Fruit fly (Drosophila melanogaster): Measurements from ENCODE around the gene CG2150.
A peak's percentile ranks its signal among the peaks of the same experiment; 100 is the strongest.

DNA sequence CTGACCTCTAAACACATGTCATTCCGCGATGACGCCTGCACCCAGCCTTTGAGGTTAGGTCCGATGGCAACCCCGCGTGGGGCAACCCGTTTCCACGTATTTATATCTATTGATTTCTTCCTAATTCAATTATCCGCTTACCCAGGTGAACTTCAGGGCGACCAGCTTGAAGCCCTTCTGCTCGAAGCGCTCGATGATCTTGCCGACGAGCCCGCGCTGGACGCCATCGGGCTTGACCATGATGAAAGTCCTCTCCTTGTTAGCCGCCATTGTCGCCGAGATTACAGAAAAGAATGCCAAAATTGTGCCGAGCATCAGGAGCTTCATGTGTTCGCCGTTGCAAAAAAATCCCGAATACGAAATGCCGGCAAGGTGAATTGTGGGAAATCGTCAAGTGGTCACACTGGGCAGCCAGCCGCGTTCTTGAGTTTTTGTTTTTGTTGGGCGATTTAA, 18.9 kb downstream of the CG2150 start, which contains the start of gene awd:
- TF ChIP-seq CG3032 (tag; optimal IDR thresholded peaks at IDR 0.05) = peak; percentile 9
- no peak for TF ChIP-seq Gug (GFP tag; IDR thresholded peaks at IDR 0.05)
- TF ChIP-seq ss (GFP tag; optimal IDR thresholded peaks at IDR 0.05) = peak; percentile 42 to 47
- peak; percentile 25 for TF ChIP-seq CG6808 (GFP tag; optimal IDR thresholded peaks at IDR 0.05)
- TF ChIP-seq CG6792 (GFP tag; optimal IDR thresholded peaks at IDR 0.05) = no peak
- no peak for TF ChIP-seq dac (GFP tag; optimal IDR thresholded peaks at IDR 0.05)
- no peak for TF ChIP-seq Ets96B (tag; optimal IDR thresholded peaks at IDR 0.05)
- no peak for TF ChIP-seq CG4318 (GFP tag; optimal IDR thresholded peaks at IDR 0.05)

All from whole organism, prepupa.